Worm (Caenorhabditis elegans) whole organism, L2 larva: ENCODE data around the gene T20B12.3.

Experiments used
- C34F6.9 ChIP-seq: fragments of 150-350 bp; optimal IDR thresholded peaks from 2 replicates; lab custom pipeline; 2014; ENCODE audit warnings: missing biosample characterization, missing genetic modification characterization
- F13H6.1 ChIP-seq: sonication (generic microtip); optimal IDR thresholded peaks from 2 replicates; lab custom pipeline; 2016; ENCODE audit warnings: missing genetic modification characterization, missing compliant biosample characterization
- Y55F3AM.14 ChIP-seq: fragments of 200-800 bp; sonication (Bioruptor generic); optimal IDR thresholded peaks from 2 replicates; lab custom pipeline; 2018; ENCODE audit warnings: mild to moderate bottlenecking, missing genetic modification characterization, missing compliant biosample characterization
- ZK546.5 ChIP-seq: sonication (generic microtip); optimal IDR thresholded peaks from 2 replicates; lab custom pipeline; 2017; ENCODE audit warnings: missing biosample characterization, missing genetic modification characterization
- aly-2 ChIP-seq: fragments of 150-350 bp; optimal IDR thresholded peaks from 2 replicates; lab custom pipeline; 2014; ENCODE audit warnings: missing biosample characterization, missing genetic modification characterization
- blmp-1 ChIP-seq: sonication (generic microtip); optimal IDR thresholded peaks from 2 replicates; lab custom pipeline; 2017; ENCODE audit warnings: missing genetic modification characterization, mild to moderate bottlenecking, missing compliant biosample characterization, antibody characterized with exemption, moderate library complexity; ENCODE audit not compliant: insufficient read depth
- ceh-16 ChIP-seq: fragments of 150-350 bp; optimal IDR thresholded peaks from 2 replicates; lab custom pipeline; 2014; ENCODE audit warnings: missing biosample characterization, missing genetic modification characterization
- ceh-82 ChIP-seq: fragments of 150-350 bp; optimal IDR thresholded peaks from 2 replicates; lab custom pipeline; 2014; ENCODE audit warnings: missing biosample characterization, missing genetic modification characterization
- crh-2 ChIP-seq: sonication (generic microtip); optimal IDR thresholded peaks from 2 replicates; lab custom pipeline; 2017; ENCODE audit warnings: missing biosample characterization, missing genetic modification characterization
- dmd-4 ChIP-seq: sonication (generic microtip); optimal IDR thresholded peaks from 2 replicates; lab custom pipeline; 2017; ENCODE audit warnings: missing biosample characterization, missing genetic modification characterization
- egl-27 ChIP-seq: sonication (generic microtip); optimal IDR thresholded peaks from 3 replicates; lab custom pipeline; 2017; ENCODE audit warnings: missing biosample characterization, missing genetic modification reagents, missing genetic modification characterization
- elt-1 ChIP-seq: fragments of 150-350 bp; optimal IDR thresholded peaks from 2 replicates; lab custom pipeline; 2014; ENCODE audit warnings: missing biosample characterization, missing genetic modification characterization
- elt-3 ChIP-seq: sonication (generic microtip); optimal IDR thresholded peaks from 2 replicates; lab custom pipeline; 2017; ENCODE audit warnings: missing biosample characterization, missing genetic modification characterization
- gmeb-1 ChIP-seq: fragments of 150-350 bp; optimal IDR thresholded peaks from 2 replicates; lab custom pipeline; 2014; ENCODE audit warnings: missing biosample characterization, missing genetic modification characterization
- lin-11 ChIP-seq: fragments of 150-350 bp; sonication (generic microtip); optimal IDR thresholded peaks from 2 replicates; lab custom pipeline; 2014; ENCODE audit warnings: missing biosample characterization, missing genetic modification characterization, inconsistent platforms, mixed read lengths
- lin-13 ChIP-seq: fragments of 150-350 bp; optimal IDR thresholded peaks from 2 replicates; lab custom pipeline; 2014; ENCODE audit warnings: missing biosample characterization, missing genetic modification reagents, missing genetic modification characterization
- lin-39 ChIP-seq: fragments of 150-350 bp; optimal IDR thresholded peaks from 2 replicates; lab custom pipeline; 2014; ENCODE audit warnings: missing biosample characterization, missing genetic modification reagents, missing genetic modification characterization
- lsy-2 ChIP-seq, 2 experiments: fragments of 150-350 bp in 1 of 2; sonication (generic microtip) in 1 of 2; optimal IDR thresholded peaks; 2 replicates each; lab custom pipeline; 2014 to 2017; ENCODE audit warnings: missing biosample characterization in 2 of 2, missing genetic modification characterization in 2 of 2
- mbf-1 ChIP-seq: sonication (generic microtip); optimal IDR thresholded peaks from 2 replicates; lab custom pipeline; 2017; ENCODE audit warnings: missing biosample characterization, missing genetic modification characterization
- mdl-1 ChIP-seq, 2 experiments: fragments of 150-350 bp in 1 of 2; sonication (generic microtip) in 1 of 2; optimal IDR thresholded peaks; 2 replicates each; lab custom pipeline; 2017; ENCODE audit warnings: missing biosample characterization in 2 of 2, missing genetic modification characterization in 2 of 2
- nhr-12 ChIP-seq: fragments of 150-350 bp; optimal IDR thresholded peaks from 2 replicates; lab custom pipeline; 2014; ENCODE audit warnings: missing biosample characterization, missing genetic modification characterization
- nhr-129 ChIP-seq: fragments of 150-350 bp; optimal IDR thresholded peaks from 2 replicates; lab custom pipeline; 2014; ENCODE audit warnings: missing biosample characterization, missing genetic modification characterization
- nhr-23 ChIP-seq: fragments of 150-350 bp; optimal IDR thresholded peaks from 2 replicates; lab custom pipeline; 2014; ENCODE audit warnings: missing biosample characterization, missing genetic modification reagents, missing genetic modification characterization
- nhr-237 ChIP-seq: fragments of 150-350 bp; optimal IDR thresholded peaks from 2 replicates; lab custom pipeline; 2014; ENCODE audit warnings: missing biosample characterization, missing genetic modification characterization
- nhr-25 ChIP-seq: fragments of 150-350 bp; sonication (generic microtip); optimal IDR thresholded peaks from 3 replicates; lab custom pipeline; 2014; ENCODE audit warnings: missing biosample characterization, missing genetic modification characterization
- nhr-6 ChIP-seq: fragments of 150-350 bp; optimal IDR thresholded peaks from 2 replicates; lab custom pipeline; 2014; ENCODE audit warnings: missing biosample characterization, missing genetic modification characterization
- nhr-77 ChIP-seq: fragments of 150-350 bp; optimal IDR thresholded peaks from 2 replicates; lab custom pipeline; 2014; ENCODE audit warnings: missing biosample characterization, missing genetic modification characterization
- peb-1 ChIP-seq: fragments of 150-350 bp; optimal IDR thresholded peaks from 2 replicates; lab custom pipeline; 2014; ENCODE audit warnings: missing biosample characterization, missing genetic modification characterization
- sem-4 ChIP-seq: fragments of 150-350 bp; optimal IDR thresholded peaks from 2 replicates; lab custom pipeline; 2014; ENCODE audit warnings: missing biosample characterization, missing genetic modification reagents, missing genetic modification characterization
- sma-9 ChIP-seq, 2 experiments: fragments of 150-350 bp in 1 of 2; sonication (generic microtip) in 1 of 2; optimal IDR thresholded peaks; 2 replicates each; lab custom pipeline; 2014 to 2016; ENCODE audit warnings: missing genetic modification characterization in 2 of 2, mild to moderate bottlenecking in 1 of 2, missing biosample characterization in 1 of 2, missing compliant biosample characterization in 1 of 2, missing genetic modification reagents in 1 of 2, moderate library complexity in 1 of 2
- snpc-4 ChIP-seq: fragments of 150-350 bp; optimal IDR thresholded peaks from 2 replicates; lab custom pipeline; 2014; ENCODE audit warnings: missing biosample characterization, missing genetic modification characterization
- unc-39 ChIP-seq: fragments of 150-350 bp; optimal IDR thresholded peaks from 2 replicates; lab custom pipeline; 2014; ENCODE audit warnings: missing biosample characterization, missing genetic modification characterization
- unc-55 ChIP-seq: fragments of 150-350 bp; sonication (generic microtip); optimal IDR thresholded peaks from 3 replicates; lab custom pipeline; 2014; ENCODE audit warnings: missing biosample characterization, missing genetic modification reagents, missing genetic modification characterization
- unc-62 ChIP-seq: fragments of 150-350 bp; optimal IDR thresholded peaks from 2 replicates; lab custom pipeline; 2014; ENCODE audit warnings: missing biosample characterization, missing genetic modification reagents, missing genetic modification characterization
- zag-1 ChIP-seq: fragments of 150-350 bp; optimal IDR thresholded peaks from 2 replicates; lab custom pipeline; 2014; ENCODE audit warnings: missing biosample characterization, missing genetic modification characterization
- ztf-1 ChIP-seq: fragments of 200-800 bp; sonication (Bioruptor generic); conservative IDR thresholded peaks from 2 replicates; pipeline ENCODE4 v1.3.6; 2022; ENCODE audit warnings: missing genetic modification characterization, missing compliant biosample characterization
- ztf-11 ChIP-seq: sonication (generic microtip); optimal IDR thresholded peaks from 2 replicates; lab custom pipeline; 2017; ENCODE audit warnings: missing biosample characterization, missing genetic modification characterization

The T20B12.3 gene

DNA sequence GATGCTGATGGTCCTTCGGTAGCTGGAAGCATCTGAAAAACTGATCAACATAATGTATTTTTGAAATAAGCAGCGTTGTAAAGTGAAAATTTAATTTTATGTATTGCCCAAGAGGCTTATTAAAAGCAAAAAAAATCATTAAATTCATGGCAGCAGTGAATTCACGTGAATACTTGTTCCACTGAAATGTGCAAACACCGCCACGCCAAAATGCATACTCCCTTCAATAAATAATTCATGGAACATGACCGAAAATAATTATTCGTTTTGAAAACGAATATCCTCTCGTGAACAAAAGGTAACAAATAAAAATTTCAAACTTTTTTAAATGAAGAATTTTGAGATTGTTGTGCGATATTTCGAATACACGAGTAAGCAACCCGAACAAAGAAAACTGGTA lies 24.6 kb upstream of the T20B12.3 start, which contains the start of gene F08F8.10 (continued):
- TF ChIP-seq ZK546.5, result no peak
- no peak for TF ChIP-seq ceh-16 (tag; lab: Kevin White, UChicago)
- no peak for TF ChIP-seq snpc-4 (tag; lab: Kevin White, UChicago)
- TF ChIP-seq egl-27 (tag; lab: Kevin White, UChicago), result no peak
- TF ChIP-seq F13H6.1, result peak; percentile 0
- no peak for TF ChIP-seq zag-1 (tag; lab: Kevin White, UChicago)
- no peak for TF ChIP-seq nhr-6
- no peak for TF ChIP-seq ztf-1 (GFP tag; lab: Robert Waterston, UW)
- TF ChIP-seq blmp-1, result no peak
- TF ChIP-seq sem-4 (tag; lab: Kevin White, UChicago), result no peak
- TF ChIP-seq lin-13, result no peak
- TF ChIP-seq nhr-12 (tag; lab: Kevin White, UChicago), result no peak
- TF ChIP-seq sma-9 (GFP tag; optimal IDR thresholded peaks at IDR 0.05; lab: Kevin White, UChicago), result peak; percentile 46
- no peak for TF ChIP-seq sma-9 (tag; optimal IDR thresholded peaks at IDR 0.05; lab: Kevin White, UChicago)
- TF ChIP-seq lin-39, result no peak
- TF ChIP-seq peb-1 (tag; lab: Kevin White, UChicago), result no peak
- no peak for TF ChIP-seq ztf-11
- TF ChIP-seq crh-2 (tag; lab: Kevin White, UChicago), result peak; percentile 44
- peak; percentile 83 for TF ChIP-seq C34F6.9 (tag; lab: Kevin White, UChicago)
- no peak for TF ChIP-seq lin-11
- no peak for TF ChIP-seq unc-39 (tag; lab: Kevin White, UChicago)
- TF ChIP-seq nhr-129 (tag; lab: Kevin White, UChicago), result peak; percentile 45
- no peak for TF ChIP-seq ceh-82 (tag; lab: Kevin White, UChicago)

DNA sequence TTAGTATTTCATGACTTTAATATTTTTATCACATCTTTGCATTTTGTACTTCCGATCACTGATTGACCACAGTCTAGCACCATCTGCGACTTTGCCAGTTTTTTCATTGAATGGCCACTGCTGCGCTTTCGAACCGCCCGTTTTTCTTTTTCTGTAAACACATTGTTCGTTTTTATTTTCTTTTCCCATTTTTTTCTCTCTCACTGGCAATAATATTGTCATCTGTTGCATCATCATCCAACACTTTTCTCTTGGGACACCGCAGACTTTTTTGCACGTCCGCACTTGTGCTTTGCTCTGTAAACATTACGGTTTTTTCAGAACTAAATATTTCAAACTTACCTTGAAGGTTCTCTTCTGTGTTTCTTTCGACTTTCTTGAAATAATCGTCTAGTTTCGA lies 23.3 kb upstream of the T20B12.3 start:
- TF ChIP-seq lin-13, result no peak
- TF ChIP-seq nhr-129 (tag; lab: Kevin White, UChicago), result peak; percentile 96
- TF ChIP-seq, all 48 proteins: peak for 1

DNA sequence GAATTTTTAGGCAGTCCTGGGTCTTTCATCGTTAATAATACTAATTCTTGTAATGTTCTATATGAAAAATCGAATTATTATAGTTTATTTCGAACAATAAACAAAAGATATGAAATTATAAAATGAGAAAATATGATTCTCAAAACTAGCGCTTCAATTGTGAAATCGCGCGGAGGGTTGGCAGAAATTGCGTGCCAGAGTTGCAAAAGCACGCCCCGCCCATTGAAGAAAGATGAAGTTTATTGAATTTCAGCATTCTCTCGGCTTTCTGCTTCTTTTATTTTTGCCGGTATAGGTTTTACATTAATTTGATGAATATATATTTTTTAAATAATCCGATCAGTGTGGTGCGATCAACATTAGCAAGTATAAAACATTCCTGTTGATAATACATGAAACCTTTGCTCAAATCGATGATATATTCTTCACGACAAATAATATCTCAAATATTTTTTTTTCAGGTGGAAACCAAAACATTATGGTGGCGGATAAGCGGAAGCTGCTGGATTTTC lies 22.8 kb upstream of the T20B12.3 start, which contains the start of the genes eco-1 and hmgr-1:
TSS of gene eco-1 (minus strand) at position 59 of the 512 bp plus-strand sequence.
TSS of gene hmgr-1 (plus strand) at position 462 of the 512 bp plus-strand sequence.
- TF ChIP-seq nhr-6, result no peak
- peak; percentile 60 for TF ChIP-seq unc-55 (GFP tag; lab: Kevin White, UChicago)
- no peak for TF ChIP-seq nhr-237 (tag; lab: Kevin White, UChicago)
- no peak for TF ChIP-seq ztf-11
- TF ChIP-seq elt-1 (tag; lab: Kevin White, UChicago), result no peak
- no peak for TF ChIP-seq elt-3 (tag; lab: Kevin White, UChicago)
- TF ChIP-seq aly-2 (tag; lab: Kevin White, UChicago), result no peak
- no peak for TF ChIP-seq snpc-4 (tag; lab: Kevin White, UChicago)
- no peak for TF ChIP-seq unc-62
- no peak for TF ChIP-seq nhr-23 (tag; lab: Kevin White, UChicago)
- TF ChIP-seq ceh-16 (tag; lab: Kevin White, UChicago), result no peak
- TF ChIP-seq lsy-2 (tag; optimal IDR thresholded peaks at IDR 0.05; lab: Kevin White, UChicago), result peak; percentile 31 to 64
- TF ChIP-seq gmeb-1 (tag; lab: Kevin White, UChicago), result peak; percentile 70
- TF ChIP-seq nhr-25 (tag; lab: Kevin White, UChicago), result no peak
- no peak for TF ChIP-seq nhr-12 (tag; lab: Kevin White, UChicago)
- TF ChIP-seq crh-2 (tag; lab: Kevin White, UChicago), result no peak
- no peak for TF ChIP-seq mdl-1 (tag; optimal IDR thresholded peaks at IDR 0.05; lab: Kevin White, UChicago)
- TF ChIP-seq F13H6.1, result no peak
- TF ChIP-seq ztf-1 (GFP tag; lab: Robert Waterston, UW), result no peak
- peak; percentile 46 for TF ChIP-seq C34F6.9 (tag; lab: Kevin White, UChicago)
- peak; percentile 54 for TF ChIP-seq sma-9 (GFP tag; optimal IDR thresholded peaks at IDR 0.05; lab: Kevin White, UChicago)
- no peak for TF ChIP-seq sma-9 (tag; optimal IDR thresholded peaks at IDR 0.05; lab: Kevin White, UChicago)
- no peak for TF ChIP-seq egl-27 (tag; lab: Kevin White, UChicago)
- no peak for TF ChIP-seq mbf-1

DNA sequence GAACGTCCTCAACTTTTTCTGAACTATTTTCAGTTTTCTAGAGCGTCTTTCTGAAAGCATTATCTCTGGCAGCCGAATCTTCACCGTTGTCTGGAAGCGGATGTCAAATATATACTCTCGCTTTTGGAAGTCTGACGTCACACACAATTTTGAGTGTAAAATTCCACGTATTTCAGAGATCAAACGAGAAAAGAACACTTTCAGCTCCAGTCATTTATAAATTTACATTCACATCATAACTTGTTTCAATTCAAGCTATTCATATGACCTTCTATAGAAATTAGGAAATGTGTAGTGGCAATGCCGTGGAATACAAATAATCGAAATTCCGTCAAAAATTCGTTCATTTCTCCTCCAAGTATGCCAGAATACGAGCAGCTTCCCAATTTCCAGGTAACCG lies 16.3 kb upstream of the T20B12.3 start, which contains the start of gene F08F8.11:
TSS of gene F08F8.11 (plus strand) at position 301 of the 400 bp plus-strand sequence.
- no peak for TF ChIP-seq unc-62
- no peak for TF ChIP-seq egl-27 (tag; lab: Kevin White, UChicago)
- no peak for TF ChIP-seq dmd-4 (tag; lab: Kevin White, UChicago)
- no peak for TF ChIP-seq nhr-6
- TF ChIP-seq ceh-82 (tag; lab: Kevin White, UChicago), result no peak
- TF ChIP-seq crh-2 (tag; lab: Kevin White, UChicago), result no peak
- TF ChIP-seq ztf-1 (GFP tag; lab: Robert Waterston, UW), result no peak
- TF ChIP-seq gmeb-1 (tag; lab: Kevin White, UChicago), result no peak
- TF ChIP-seq nhr-77 (tag; lab: Kevin White, UChicago), result no peak
- TF ChIP-seq elt-1 (tag; lab: Kevin White, UChicago), result no peak
- no peak for TF ChIP-seq nhr-12 (tag; lab: Kevin White, UChicago)
- no peak for TF ChIP-seq mdl-1 (tag; optimal IDR thresholded peaks at IDR 0.05; lab: Kevin White, UChicago)
- TF ChIP-seq mbf-1, result no peak
- no peak for TF ChIP-seq sma-9 (GFP tag; optimal IDR thresholded peaks at IDR 0.05; lab: Kevin White, UChicago)
- TF ChIP-seq sma-9 (tag; optimal IDR thresholded peaks at IDR 0.05; lab: Kevin White, UChicago), result no peak
- TF ChIP-seq Y55F3AM.14 (GFP tag; lab: Kevin White, UChicago), result no peak
